Fruit fly (Drosophila melanogaster) whole organism, prepupa: Measurements from ENCODE around the gene Trc8.

Experiments
- CG10631 ChIP-seq: fragments of 200-800 bp; sonication (Bioruptor generic); optimal IDR thresholded peaks from 2 replicates; lab custom pipeline; 2016; ENCODE audit warnings: missing biosample characterization, missing genetic modification characterization
- CG10669 ChIP-seq: fragments of 200-800 bp; sonication (Bioruptor generic); optimal IDR thresholded peaks from 3 replicates; lab custom pipeline; 2018; ENCODE audit warnings: missing biosample characterization, mild to moderate bottlenecking, missing genetic modification characterization, moderate library complexity
- CG11762 ChIP-seq: fragments of 200-800 bp; sonication (Bioruptor generic); optimal IDR thresholded peaks from 3 replicates; lab custom pipeline; 2016; ENCODE audit warnings: missing biosample characterization, missing genetic modification characterization; ENCODE audit not compliant: insufficient read depth
- CG11902 ChIP-seq: fragments of 200-800 bp; sonication (Bioruptor generic); optimal IDR thresholded peaks from 3 replicates; lab custom pipeline; 2016; ENCODE audit warnings: missing biosample characterization, missing genetic modification characterization
- CG15336 ChIP-seq: fragments of 200-800 bp; sonication (Bioruptor generic); IDR thresholded peaks from 2 replicates; pipeline ENCODE4 v1.3.6; 2022; ENCODE audit warnings: missing biosample characterization, missing genetic modification characterization
- CG1621 ChIP-seq: fragments of 200-800 bp; sonication (Bioruptor generic); optimal IDR thresholded peaks from 3 replicates; lab custom pipeline; 2018; ENCODE audit warnings: missing biosample characterization, mild to moderate bottlenecking, missing genetic modification characterization
- CG16779 ChIP-seq: fragments of 200-800 bp; sonication (Bioruptor generic); optimal IDR thresholded peaks from 3 replicates; lab custom pipeline; 2017; ENCODE audit warnings: missing biosample characterization, mild to moderate bottlenecking, missing genetic modification characterization
- CG3032 ChIP-seq: fragments of 200-800 bp; optimal IDR thresholded peaks from 2 replicates; lab custom pipeline; 2019; ENCODE audit warnings: missing biosample characterization, mild to moderate bottlenecking, missing genetic modification characterization, moderate library complexity
- CG31627 ChIP-seq: fragments of 200-800 bp; sonication (Bioruptor generic); optimal IDR thresholded peaks from 3 replicates; lab custom pipeline; 2016; ENCODE audit warnings: missing biosample characterization, missing genetic modification characterization
- CG34406 ChIP-seq: fragments of 200-800 bp; sonication (Bioruptor generic); optimal IDR thresholded peaks from 3 replicates; lab custom pipeline; 2016; ENCODE audit warnings: missing biosample characterization, missing genetic modification characterization
- CG4318 ChIP-seq: fragments of 200-800 bp; sonication (Bioruptor generic); optimal IDR thresholded peaks from 3 replicates; lab custom pipeline; 2017; ENCODE audit warnings: missing biosample characterization, mild to moderate bottlenecking, missing genetic modification characterization
- CG6163 ChIP-seq: fragments of 200-800 bp; sonication (Bioruptor generic); IDR thresholded peaks from 3 replicates; pipeline ENCODE4 v1.3.6; 2022; ENCODE audit warnings: missing biosample characterization, missing genetic modification characterization
- CG6808 ChIP-seq: fragments of 200-800 bp; sonication (Bioruptor generic); optimal IDR thresholded peaks from 3 replicates; lab custom pipeline; 2017; ENCODE audit warnings: missing biosample characterization, missing genetic modification characterization, mild to moderate bottlenecking, moderate library complexity, missing genetic modification reagents
- CG6854 ChIP-seq: fragments of 200-800 bp; sonication (Bioruptor generic); optimal IDR thresholded peaks from 2 replicates; lab custom pipeline; 2017; ENCODE audit warnings: missing biosample characterization, mild to moderate bottlenecking, missing genetic modification characterization
- CG8119 ChIP-seq: fragments of 200-800 bp; sonication (Bioruptor generic); IDR thresholded peaks from 3 replicates; pipeline ENCODE4 v1.3.6; 2022; ENCODE audit warnings: missing biosample characterization, missing genetic modification characterization
- CG8319 ChIP-seq: fragments of 200-800 bp; sonication (Bioruptor generic); optimal IDR thresholded peaks from 3 replicates; lab custom pipeline; 2016; ENCODE audit warnings: missing biosample characterization, missing genetic modification characterization
- CG9139 ChIP-seq: fragments of 200-800 bp; sonication (Bioruptor generic); optimal IDR thresholded peaks from 3 replicates; lab custom pipeline; 2017; ENCODE audit warnings: missing biosample characterization, mild to moderate bottlenecking, missing genetic modification characterization
- Eip78C ChIP-seq: fragments of 200-800 bp; sonication (Bioruptor generic); peaks from one replicate; lab custom pipeline; 2016; ENCODE audit warnings: missing biosample characterization, missing genetic modification characterization
- Gug ChIP-seq: fragments of 200-800 bp; sonication (Bioruptor generic); IDR thresholded peaks from 2 replicates; pipeline ENCODE4 v1.3.6; 2022; ENCODE audit warnings: missing biosample characterization, missing genetic modification characterization
- Hr39 ChIP-seq: fragments of 200-800 bp; sonication (Bioruptor generic); optimal IDR thresholded peaks from 2 replicates; lab custom pipeline; 2016; ENCODE audit warnings: missing biosample characterization, missing genetic modification characterization
- Hr4 ChIP-seq: fragments of 200-800 bp; sonication (Bioruptor generic); optimal IDR thresholded peaks from 3 replicates; lab custom pipeline; 2016; ENCODE audit warnings: missing biosample characterization, missing genetic modification characterization
- Smox ChIP-seq: fragments of 200-800 bp; sonication (Bioruptor generic); optimal IDR thresholded peaks from 3 replicates; lab custom pipeline; 2016; ENCODE audit warnings: missing biosample characterization, missing genetic modification characterization
- Sox102F ChIP-seq: fragments of 200-800 bp; sonication (Bioruptor generic); optimal IDR thresholded peaks from 2 replicates; lab custom pipeline; 2016; ENCODE audit warnings: missing biosample characterization, mild to moderate bottlenecking, missing genetic modification characterization
- Sox15 ChIP-seq: fragments of 200-800 bp; sonication (Bioruptor generic); optimal IDR thresholded peaks from 3 replicates; lab custom pipeline; 2016; ENCODE audit warnings: missing biosample characterization, missing genetic modification characterization
- acj6 ChIP-seq: fragments of 200-800 bp; sonication (Bioruptor generic); optimal IDR thresholded peaks from 3 replicates; lab custom pipeline; 2016; ENCODE audit warnings: missing biosample characterization, missing genetic modification characterization
- cyc ChIP-seq: fragments of 200-800 bp; sonication (Bioruptor generic); optimal IDR thresholded peaks from 3 replicates; lab custom pipeline; 2016; ENCODE audit warnings: missing biosample characterization, missing genetic modification characterization
- dac ChIP-seq: fragments of 200-800 bp; sonication (Bioruptor generic); optimal IDR thresholded peaks from 2 replicates; lab custom pipeline; 2017; ENCODE audit warnings: missing biosample characterization, mild to moderate bottlenecking, missing genetic modification characterization
- dsx ChIP-seq: fragments of 200-800 bp; optimal IDR thresholded peaks from 3 replicates; lab custom pipeline; 2019; ENCODE audit warnings: missing biosample characterization, mild to moderate bottlenecking, missing genetic modification characterization, moderate library complexity; ENCODE audit not compliant: poor library complexity, severe bottlenecking
- eg ChIP-seq: fragments of 200-800 bp; sonication (Bioruptor generic); IDR thresholded peaks from 3 replicates; pipeline ENCODE4 v1.3.6; 2022; ENCODE audit warnings: missing biosample characterization, missing genetic modification characterization
- esn ChIP-seq: fragments of 200-800 bp; sonication (Bioruptor generic); optimal IDR thresholded peaks from 2 replicates; lab custom pipeline; 2016; ENCODE audit warnings: missing biosample characterization, mild to moderate bottlenecking, missing genetic modification characterization, moderate library complexity
- fd59A ChIP-seq: fragments of 200-800 bp; sonication (Bioruptor generic); optimal IDR thresholded peaks from 2 replicates; lab custom pipeline; 2017; ENCODE audit warnings: missing biosample characterization, mild to moderate bottlenecking, missing genetic modification characterization, missing genetic modification reagents
- fd85E ChIP-seq: fragments of 200-800 bp; sonication (Bioruptor generic); optimal IDR thresholded peaks from 3 replicates; lab custom pipeline; 2016; ENCODE audit warnings: missing biosample characterization, missing genetic modification characterization
- fkh ChIP-seq: fragments of 200-800 bp; sonication (Bioruptor generic); optimal IDR thresholded peaks from 3 replicates; lab custom pipeline; 2017; ENCODE audit warnings: missing biosample characterization, mild to moderate bottlenecking, missing genetic modification characterization, moderate library complexity
- lz ChIP-seq: fragments of 200-800 bp; sonication (Bioruptor generic); optimal IDR thresholded peaks from 3 replicates; lab custom pipeline; 2016; ENCODE audit warnings: missing biosample characterization, missing genetic modification characterization
- net ChIP-seq: fragments of 200-800 bp; sonication (Bioruptor generic); optimal IDR thresholded peaks from 3 replicates; lab custom pipeline; 2016; ENCODE audit warnings: missing biosample characterization, missing genetic modification characterization
- salr ChIP-seq, 2 experiments: fragments of 200-800 bp; sonication (Bioruptor generic); optimal IDR thresholded peaks; 3 replicates each; lab custom pipeline; 2016 to 2018; ENCODE audit warnings: missing biosample characterization in 2 of 2, missing genetic modification characterization in 2 of 2, mild to moderate bottlenecking in 1 of 2
- svp ChIP-seq: fragments of 200-800 bp; sonication (Bioruptor generic); peaks from one replicate; lab custom pipeline; 2016; ENCODE audit warnings: missing biosample characterization, missing genetic modification characterization
- topi ChIP-seq: fragments of 200-800 bp; sonication (Bioruptor generic); optimal IDR thresholded peaks from 3 replicates; lab custom pipeline; 2016; ENCODE audit warnings: missing biosample characterization, missing genetic modification characterization
- vri ChIP-seq: fragments of 200-800 bp; sonication (Bioruptor generic); optimal IDR thresholded peaks from 3 replicates; lab custom pipeline; 2016; ENCODE audit warnings: missing biosample characterization, mild to moderate bottlenecking, missing genetic modification characterization

Trc8 gene

dm6 chr3R:29496315-29496714 is 7.3 kb downstream of the Trc8 start:
- TF ChIP-seq CG6163 (GFP tag; lab: Robert Waterston, UW) = 0 out of 3 replicates have a peak, but pooled peaks have one; percentile 13
- TF ChIP-seq CG11762 (GFP tag; lab: Kevin White, UChicago) = no peak

- TF ChIP-seq Sox102F (GFP tag; lab: Kevin White, UChicago) (no peak), Hr4 (peak; percentile 3)
These were observed 7.8 kb downstream of the Trc8 start for dm6 chr3R:29495815-29496214.

dm6 chr3R:29494482-29494881 is 9.1 kb downstream of the Trc8 start, which contains the start of gene FipoQ:
FipoQ (plus strand) TSS chr3R:29494782.
- TF ChIP-seq CG8319 (no peak), vri (GFP tag; lab: Kevin White, UChicago) (no peak), CG34406 (no peak), CG31627 (GFP tag; lab: Kevin White, UChicago) (no peak), CG4318 (no peak), CG16779 (no peak), net (no peak), CG6163 (GFP tag; lab: Robert Waterston, UW) (no peak)

dm6 chr3R:29493242-29493944 is 10.2 kb downstream of the Trc8 start, which contains the start of the genes CG2310 and Diedel:
CG2310 (minus strand) TSS chr3R:29493518.
Diedel (plus strand) TSS chr3R:29493852.
- TF ChIP-seq svp (GFP tag; lab: Kevin White, UChicago) (peak; percentile 72), CG15336 (GFP tag; lab: Robert Waterston, UW) (0 out of 2 replicates have a peak, but pooled peaks have one; percentile 16), cyc (GFP tag; lab: Kevin White, UChicago) (no peak), CG1621 (peak; percentile 18), Eip78C (GFP tag; lab: Kevin White, UChicago) (no peak), eg (GFP tag; lab: Robert Waterston, UW) (0 out of 3 replicates have a peak, but pooled peaks have one; percentile 6), esn (GFP tag; lab: Kevin White, UChicago) (peak; percentile 28), CG6163 (GFP tag; lab: Robert Waterston, UW) (0 out of 3 replicates have a peak, but pooled peaks have one; percentile 19)

dm6 chr3R:29490912-29491311 is 12.7 kb downstream of the Trc8 start, which contains the start of gene Spase12:
Spase12 (minus strand) TSS chr3R:29491150.
- TF ChIP-seq CG11902 (GFP tag; lab: Kevin White, UChicago) (no peak), topi (GFP tag; lab: Kevin White, UChicago) (no peak), CG9139 (GFP tag; lab: Kevin White, UChicago) (no peak), Eip78C (GFP tag; lab: Kevin White, UChicago) (no peak), CG6854 (GFP tag; lab: Kevin White, UChicago) (no peak), CG31627 (GFP tag; lab: Kevin White, UChicago) (no peak), cyc (GFP tag; lab: Kevin White, UChicago) (no peak), acj6 (GFP tag; lab: Kevin White, UChicago) (no peak), esn (GFP tag; lab: Kevin White, UChicago) (no peak), fd59A (GFP tag; lab: Kevin White, UChicago) (no peak), CG6808 (no peak)

dm6 chr3R:29489209-29489608 is 14.4 kb downstream of the Trc8 start, which contains the start of the genes CG2321 and CG2006:
CG2321 (minus strand) TSS chr3R:29489265.
CG2006 (plus strand) TSS chr3R:29489468.
- 0 out of 2 replicates have a peak, but pooled peaks have one; percentile 18 for TF ChIP-seq CG15336 (GFP tag; lab: Robert Waterston, UW)
- TF ChIP-seq CG6163 (GFP tag; lab: Robert Waterston, UW) = peak; percentile 64; the same call in 2 of the 3 replicates
- peak; percentile 51 for TF ChIP-seq dsx (GFP tag; lab: Kevin White, UChicago)
- TF ChIP-seq lz = peak; percentile 54
- peak; percentile 40 for TF ChIP-seq CG31627 (GFP tag; lab: Kevin White, UChicago)
- TF ChIP-seq CG10631 (GFP tag; lab: Kevin White, UChicago) = no peak
- peak; percentile 68 for TF ChIP-seq CG3032
- no peak for TF ChIP-seq salr (GFP tag; optimal IDR thresholded peaks at IDR 0.05; lab: Kevin White, UChicago)
- TF ChIP-seq Gug (GFP tag; lab: Robert Waterston, UW) = no peak
- no peak for TF ChIP-seq CG10669 (GFP tag; lab: Kevin White, UChicago)
- peak; percentile 31 for TF ChIP-seq Sox15
- no peak for TF ChIP-seq CG8119 (GFP tag; lab: Robert Waterston, UW)
- TF ChIP-seq fkh (GFP tag; lab: Kevin White, UChicago) = no peak
- peak; percentile 40 for TF ChIP-seq Hr39 (GFP tag; lab: Kevin White, UChicago)
- TF ChIP-seq fd85E (GFP tag; lab: Kevin White, UChicago) = no peak
- no peak for TF ChIP-seq Smox (GFP tag; lab: Kevin White, UChicago)
- TF ChIP-seq CG4318 = no peak
- peak; percentile 31 for TF ChIP-seq cyc (GFP tag; lab: Kevin White, UChicago)
- TF ChIP-seq esn (GFP tag; lab: Kevin White, UChicago) = peak; percentile 37
- TF ChIP-seq dac = no peak
